Worm (Caenorhabditis elegans): ENCODE data around the gene F58H1.6.

DNA sequence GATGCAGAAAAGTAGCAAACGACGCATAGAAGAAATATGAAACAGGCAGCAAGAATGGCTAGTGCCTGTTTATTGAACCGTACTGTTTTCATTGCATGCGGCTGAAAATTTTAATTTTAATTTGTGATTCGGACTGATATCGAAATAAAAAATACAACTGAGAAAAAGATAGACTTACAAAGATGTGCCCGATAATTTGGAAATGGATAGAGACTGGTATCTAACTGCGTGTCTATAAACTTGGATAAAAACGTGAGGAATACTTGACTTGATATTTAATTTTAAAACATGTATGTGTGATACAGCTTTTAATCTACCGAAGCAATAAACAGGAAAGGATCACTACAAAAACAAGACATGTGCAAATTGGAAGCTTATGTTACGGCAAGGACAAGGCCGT, 43.0 kb downstream of the F58H1.6 start, which contains the start of gene mans-2:
- TF ChIP-seq lin-13 (tag; optimal IDR thresholded peaks at IDR 0.05) (no peak), pha-4 (tag; optimal IDR thresholded peaks at IDR 0.05) (no peak), elt-3 (tag; optimal IDR thresholded peaks at IDR 0.05) (no peak)
